Fruit fly (Drosophila melanogaster) whole organism, embryonic: ENCODE data around the gene car.

Experiments used
- Aef1 ChIP-seq: fragments of 200-800 bp; sonication (Bioruptor generic); IDR thresholded peaks from 3 replicates; pipeline ENCODE4 v1.3.6; 2022; ENCODE audit warnings: missing biosample characterization, missing genetic modification characterization
- Awh ChIP-seq: fragments of 200-800 bp; sonication (Bioruptor generic); IDR thresholded peaks from 2 replicates; pipeline ENCODE4, ENCODE4 v1.3.6; 2022; ENCODE audit warnings: missing biosample characterization, missing genetic modification characterization
- CG10654 ChIP-seq: fragments of 200-800 bp; sonication (Bioruptor generic); optimal IDR thresholded peaks from 2 replicates; lab custom pipeline; 2016; ENCODE audit warnings: missing biosample characterization, missing genetic modification characterization
- CG10979 ChIP-seq: fragments of 200-800 bp; sonication (Bioruptor generic); optimal IDR thresholded peaks from 2 replicates; lab custom pipeline; 2018; ENCODE audit warnings: missing biosample characterization, mild to moderate bottlenecking, missing genetic modification characterization, moderate library complexity
- CG12219 ChIP-seq: fragments of 200-800 bp; sonication (Bioruptor generic); optimal IDR thresholded peaks from 3 replicates; lab custom pipeline; 2018; ENCODE audit warnings: missing biosample characterization, mild to moderate bottlenecking, missing genetic modification characterization
- CG12744 ChIP-seq: fragments of 200-800 bp; sonication (Bioruptor generic); optimal IDR thresholded peaks from 2 replicates; lab custom pipeline; 2016; ENCODE audit warnings: missing biosample characterization, missing genetic modification characterization
- CG14014 ChIP-seq: fragments of 200-800 bp; sonication (Bioruptor generic); IDR thresholded peaks from 2 replicates; pipeline ENCODE4 v1.3.6; 2022; ENCODE audit warnings: missing biosample characterization, missing genetic modification characterization
- CG14667 ChIP-seq: fragments of 200-800 bp; sonication (Bioruptor generic); IDR thresholded peaks from 2 replicates; pipeline ENCODE4 v1.3.6; 2022; ENCODE audit warnings: missing biosample characterization, missing genetic modification characterization
- CG15601 ChIP-seq: fragments of 200-800 bp; sonication (Bioruptor generic); optimal IDR thresholded peaks from 3 replicates; lab custom pipeline; 2019; ENCODE audit warnings: missing biosample characterization, mild to moderate bottlenecking, missing genetic modification characterization, moderate library complexity
- CG17359 ChIP-seq: fragments of 200-800 bp; sonication (Bioruptor generic); optimal IDR thresholded peaks from 3 replicates; lab custom pipeline; 2018; ENCODE audit warnings: missing biosample characterization, mild to moderate bottlenecking, missing genetic modification characterization, moderate library complexity
- CG32767 ChIP-seq: fragments of 200-800 bp; sonication (Bioruptor generic); IDR thresholded peaks from 2 replicates; pipeline ENCODE4 v1.3.6; 2022; ENCODE audit warnings: missing biosample characterization, missing genetic modification characterization
- CG6254 ChIP-seq: fragments of 200-800 bp; sonication (Bioruptor generic); optimal IDR thresholded peaks from 3 replicates; lab custom pipeline; 2017; ENCODE audit warnings: mild to moderate bottlenecking, missing biosample characterization, missing genetic modification reagents, missing genetic modification characterization
- CG6854 ChIP-seq: fragments of 200-800 bp; sonication (Bioruptor generic); optimal IDR thresholded peaks from 3 replicates; lab custom pipeline; 2017; ENCODE audit warnings: missing biosample characterization, mild to moderate bottlenecking, missing genetic modification characterization
- CG7271 ChIP-seq: fragments of 200-800 bp; sonication (Bioruptor generic); optimal IDR thresholded peaks from 2 replicates; lab custom pipeline; 2018; ENCODE audit warnings: missing biosample characterization, mild to moderate bottlenecking, missing genetic modification characterization, moderate library complexity
- CG7839 ChIP-seq: fragments of 200-800 bp; sonication (Bioruptor generic); optimal IDR thresholded peaks from 3 replicates; lab custom pipeline; 2018; ENCODE audit warnings: missing biosample characterization, mild to moderate bottlenecking, missing genetic modification characterization, moderate library complexity
- CG8290 ChIP-seq, 3 experiments: fragments of 200-800 bp; sonication (Bioruptor generic); optimal IDR thresholded peaks; 2 replicates each; lab custom pipeline; 2016 to 2019; ENCODE audit warnings: missing biosample characterization in 3 of 3, missing genetic modification characterization in 3 of 3, mild to moderate bottlenecking in 2 of 3, moderate library complexity in 1 of 3
- CG8944 ChIP-seq: fragments of 200-800 bp; sonication (Bioruptor generic); optimal IDR thresholded peaks from 3 replicates; lab custom pipeline; 2016; ENCODE audit warnings: missing biosample characterization, missing genetic modification characterization
- CG9727 ChIP-seq: fragments of 200-800 bp; sonication (Bioruptor generic); optimal IDR thresholded peaks from 3 replicates; lab custom pipeline; 2017; ENCODE audit warnings: missing biosample characterization, mild to moderate bottlenecking, missing genetic modification characterization
- CG9817 ChIP-seq: fragments of 200-800 bp; sonication (Bioruptor generic); optimal IDR thresholded peaks from 2 replicates; lab custom pipeline; 2018; ENCODE audit warnings: missing biosample characterization, mild to moderate bottlenecking, missing genetic modification characterization, moderate library complexity
- CTCF ChIP-seq: fragments of 200-800 bp; sonication (Bioruptor generic); optimal IDR thresholded peaks from 2 replicates; lab custom pipeline; 2017; ENCODE audit warnings: missing biosample characterization, mild to moderate bottlenecking, missing genetic modification characterization, moderate library complexity
- Dad ChIP-seq: fragments of 200-800 bp; sonication (Bioruptor generic); optimal IDR thresholded peaks from 3 replicates; lab custom pipeline; 2016; ENCODE audit warnings: missing biosample characterization, missing genetic modification characterization
- E2f2 ChIP-seq: fragments of 200-800 bp; sonication (Bioruptor generic); IDR thresholded peaks from 2 replicates; pipeline ENCODE4 v1.3.6; 2022; ENCODE audit warnings: missing biosample characterization, missing genetic modification characterization
- Elba2 ChIP-seq: fragments of 200-800 bp; sonication (Bioruptor generic); optimal IDR thresholded peaks from 3 replicates; lab custom pipeline; 2016; ENCODE audit warnings: missing biosample characterization, missing genetic modification characterization
- Fer1 ChIP-seq: fragments of 200-800 bp; sonication (Bioruptor generic); optimal IDR thresholded peaks from 2 replicates; lab custom pipeline; 2017; ENCODE audit warnings: missing biosample characterization, mild to moderate bottlenecking, missing genetic modification characterization
- Gug ChIP-seq: fragments of 200-800 bp; sonication (Bioruptor generic); IDR thresholded peaks from 4 replicates; pipeline ENCODE4 v1.3.6; 2022; ENCODE audit warnings: missing biosample characterization, missing genetic modification characterization
- HHEX ChIP-seq: fragments of 200-800 bp; sonication (Bioruptor generic); optimal IDR thresholded peaks from 3 replicates; lab custom pipeline; 2017; ENCODE audit warnings: missing biosample characterization, mild to moderate bottlenecking, missing genetic modification characterization, missing genetic modification reagents
- MESR4 ChIP-seq: fragments of 200-800 bp; sonication (Bioruptor generic); optimal IDR thresholded peaks from 2 replicates; lab custom pipeline; 2018; ENCODE audit warnings: missing biosample characterization, mild to moderate bottlenecking, missing genetic modification characterization, moderate library complexity
- Mes4 ChIP-seq: fragments of 200-800 bp; sonication (Bioruptor generic); optimal IDR thresholded peaks from 2 replicates; lab custom pipeline; 2016; ENCODE audit warnings: missing biosample characterization, missing genetic modification characterization
- NK7.1 ChIP-seq: fragments of 200-800 bp; sonication (Bioruptor generic); optimal IDR thresholded peaks from 3 replicates; lab custom pipeline; 2016; ENCODE audit warnings: missing biosample characterization, missing genetic modification characterization
- Nf-YB ChIP-seq: fragments of 200-800 bp; sonication (Bioruptor generic); optimal IDR thresholded peaks from 3 replicates; lab custom pipeline; 2019; ENCODE audit warnings: missing biosample characterization, mild to moderate bottlenecking, missing genetic modification characterization, moderate library complexity
- Scr ChIP-seq: fragments of 200-800 bp; sonication (Bioruptor generic); IDR thresholded peaks from 2 replicates; pipeline ENCODE4 v1.3.6; 2022; ENCODE audit warnings: missing biosample characterization, missing genetic modification characterization; ENCODE audit not compliant: partially characterized antibody
- Side ChIP-seq: fragments of 200-800 bp; sonication (Bioruptor generic); optimal IDR thresholded peaks from 2 replicates; lab custom pipeline; 2016; ENCODE audit warnings: missing biosample characterization, missing genetic modification characterization
- Six4 ChIP-seq: fragments of 200-800 bp; sonication (Bioruptor generic); optimal IDR thresholded peaks from 2 replicates; lab custom pipeline; 2016; ENCODE audit warnings: missing biosample characterization, missing genetic modification characterization
- amos ChIP-seq: fragments of 200-800 bp; sonication (Bioruptor generic); IDR thresholded peaks from 2 replicates; pipeline ENCODE4 v1.3.6; 2022; ENCODE audit warnings: missing biosample characterization, missing genetic modification characterization; ENCODE audit not compliant: partially characterized antibody
- ap ChIP-seq: fragments of 200-800 bp; sonication (Bioruptor generic); IDR thresholded peaks from 2 replicates; pipeline ENCODE4 v1.3.6; 2022; ENCODE audit warnings: missing biosample characterization, missing genetic modification characterization
- bsh ChIP-seq, 2 experiments: fragments of 200-800 bp; sonication (Bioruptor generic); optimal IDR thresholded peaks; 2 replicates each; lab custom pipeline; 2017 to 2018; ENCODE audit warnings: mild to moderate bottlenecking in 2 of 2, missing biosample characterization in 2 of 2, missing genetic modification characterization in 2 of 2, moderate library complexity in 1 of 2
- ci ChIP-seq: fragments of 200-800 bp; sonication (Bioruptor generic); IDR thresholded peaks from 3 replicates; pipeline ENCODE4 v1.3.6; 2022; ENCODE audit warnings: missing biosample characterization, missing genetic modification characterization
- croc ChIP-seq: fragments of 200-800 bp; sonication (Bioruptor generic); conservative IDR thresholded peaks from 3 replicates; pipeline ENCODE4 v1.3.6; 2022; ENCODE audit warnings: missing biosample characterization, missing genetic modification characterization
- crp ChIP-seq, 2 experiments: fragments of 200-800 bp; sonication (Bioruptor generic); optimal IDR thresholded peaks; 2 replicates in 1 of 2; 3 replicates in 1 of 2; lab custom pipeline; 2017; ENCODE audit warnings: missing biosample characterization in 2 of 2, missing genetic modification characterization in 2 of 2, mild to moderate bottlenecking in 1 of 2, moderate library complexity in 1 of 2
- da ChIP-seq: fragments of 200-800 bp; sonication (Bioruptor generic); optimal IDR thresholded peaks from 2 replicates; lab custom pipeline; 2016; ENCODE audit warnings: missing biosample characterization, missing genetic modification characterization
- esg ChIP-seq: fragments of 200-800 bp; sonication (Bioruptor generic); conservative IDR thresholded peaks from 2 replicates; pipeline ENCODE4 v1.3.6; 2022; ENCODE audit warnings: missing biosample characterization, missing genetic modification characterization
- grn ChIP-seq: fragments of 200-800 bp; sonication (Bioruptor generic); optimal IDR thresholded peaks from 3 replicates; lab custom pipeline; 2017; ENCODE audit warnings: missing biosample characterization, missing genetic modification characterization
- her ChIP-seq: fragments of 200-800 bp; sonication (Bioruptor generic); optimal IDR thresholded peaks from 2 replicates; lab custom pipeline; 2016; ENCODE audit warnings: missing biosample characterization, missing genetic modification characterization
- kah ChIP-seq: fragments of 200-800 bp; sonication (Bioruptor generic); optimal IDR thresholded peaks from 2 replicates; lab custom pipeline; 2018; ENCODE audit warnings: missing biosample characterization, mild to moderate bottlenecking, missing genetic modification characterization
- ken ChIP-seq: fragments of 200-800 bp; sonication (Bioruptor generic); IDR thresholded peaks from 3 replicates; pipeline ENCODE4 v1.3.6; 2022; ENCODE audit warnings: missing biosample characterization, missing genetic modification characterization
- kni ChIP-seq: fragments of 200-800 bp; sonication (Bioruptor generic); optimal IDR thresholded peaks from 3 replicates; lab custom pipeline; 2017; ENCODE audit warnings: mild to moderate bottlenecking, missing biosample characterization, missing genetic modification reagents, missing genetic modification characterization
- row ChIP-seq: fragments of 200-800 bp; sonication (Bioruptor generic); IDR thresholded peaks from 3 replicates; pipeline ENCODE4 v1.3.6; 2022; ENCODE audit warnings: missing biosample characterization, missing genetic modification characterization
- sim ChIP-seq: fragments of 200-800 bp; sonication (Bioruptor generic); IDR thresholded peaks from 2 replicates; pipeline ENCODE4 v1.3.6; 2022; ENCODE audit warnings: missing biosample characterization, missing genetic modification characterization
- stwl ChIP-seq: fragments of 200-800 bp; sonication (Bioruptor generic); optimal IDR thresholded peaks from 3 replicates; lab custom pipeline; 2018; ENCODE audit warnings: missing biosample characterization, mild to moderate bottlenecking, missing genetic modification characterization, moderate library complexity
- sug ChIP-seq: fragments of 200-800 bp; optimal IDR thresholded peaks from 2 replicates; lab custom pipeline; 2019; ENCODE audit warnings: missing biosample characterization, mild to moderate bottlenecking, missing genetic modification characterization, moderate library complexity
- yki ChIP-seq: fragments of >200 bp; optimal IDR thresholded peaks from 3 replicates; lab custom pipeline; 2018

Gene car

DNA sequence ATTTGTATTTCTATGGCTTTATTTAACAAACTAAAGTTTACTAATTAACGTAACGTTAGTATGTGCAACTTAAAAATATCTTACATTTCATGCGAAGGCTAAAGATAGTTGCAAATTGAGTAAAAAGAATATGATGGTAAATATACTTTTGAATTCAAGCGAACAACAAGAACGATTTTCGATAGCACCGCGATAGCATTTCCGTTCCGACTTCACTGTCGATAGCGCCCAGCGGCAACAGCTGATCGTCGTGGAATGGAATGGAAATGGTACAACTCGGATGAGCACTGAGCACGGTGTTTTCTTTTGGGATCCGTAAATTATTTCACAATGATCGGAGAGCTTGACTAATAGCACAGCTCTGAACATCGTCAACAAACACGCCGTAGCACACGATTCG, 47.7 kb downstream of the car start (continued):
- TF ChIP-seq CG9727 (peak; percentile 65), CG15601 (tag; lab: Kevin White, UChicago) (peak; percentile 40), her (GFP tag; lab: Kevin White, UChicago) (peak; percentile 17), Fer1 (GFP tag; lab: Kevin White, UChicago) (peak; percentile 84), kni (peak; percentile 37), grn (GFP tag; lab: Kevin White, UChicago) (no peak), Dad (GFP tag; lab: Kevin White, UChicago) (peak; percentile 9), Aef1 (GFP tag; lab: Robert Waterston, UW) (no peak), da (GFP tag; lab: Kevin White, UChicago) (no peak), NK7.1 (GFP tag; lab: Kevin White, UChicago) (peak; percentile 38), amos (GFP tag; lab: Robert Waterston, UW) (peak; percentile 34; the same call in 1 of the 2 replicates), ci (peak; percentile 89), ap (0 out of 2 replicates have a peak, but pooled peaks have one; percentile 9), CG12219 (GFP tag; lab: Kevin White, UChicago) (no peak), ken (GFP tag; lab: Robert Waterston, UW) (no peak), HHEX (peak; percentile 64), CG10979 (peak; percentile 45), kah (GFP tag; lab: Kevin White, UChicago) (peak; percentile 41), Six4 (GFP tag; lab: Kevin White, UChicago) (no peak), bsh (GFP tag; optimal IDR thresholded peaks at IDR 0.05; lab: Kevin White, UChicago) (peak in 1 of 2 experiments; percentile 28), stwl (tag; lab: Kevin White, UChicago) (peak; percentile 76), crp (GFP tag; optimal IDR thresholded peaks at IDR 0.05; lab: Kevin White, UChicago) (peak; percentile 28 to 89), MESR4 (GFP tag; lab: Kevin White, UChicago) (peak; percentile 44), CG12744 (no peak), CTCF (GFP tag; lab: Kevin White, UChicago) (peak; percentile 14), Awh (GFP tag; lab: Robert Waterston, UW) (peak; percentile 30; the same call in 1 of the 2 replicates), E2f2 (peak; percentile 83), Nf-YB (GFP tag; lab: Kevin White, UChicago) (peak; percentile 58), row (no peak; the same call in 2 of the 3 replicates), yki (lab: Kevin White, UChicago) (no peak), Elba2 (GFP tag; lab: Kevin White, UChicago) (no peak), CG10654 (GFP tag; lab: Kevin White, UChicago) (no peak), CG6854 (GFP tag; lab: Kevin White, UChicago) (peak; percentile 52), Mes4 (GFP tag; lab: Kevin White, UChicago) (peak; percentile 61), esg (GFP tag; lab: Robert Waterston, UW) (no peak), CG8290 (GFP tag; optimal IDR thresholded peaks at IDR 0.05; lab: Kevin White, UChicago) (no peak), CG8290 (tag; optimal IDR thresholded peaks at IDR 0.05; lab: Kevin White, UChicago) (peak; percentile 63 to 82), Scr (peak; percentile 47), CG9817 (tag; lab: Kevin White, UChicago) (no peak), sim (GFP tag; lab: Robert Waterston, UW) (no peak), croc (GFP tag; lab: Robert Waterston, UW) (no peak), sug (tag; lab: Kevin White, UChicago) (peak; percentile 37), Side (peak; percentile 51), CG17359 (peak; percentile 39), Gug (no peak), CG8944 (GFP tag; lab: Kevin White, UChicago) (no peak), CG7839 (tag; lab: Kevin White, UChicago) (no peak), CG6254 (GFP tag; lab: Kevin White, UChicago) (peak; percentile 13), CG14014 (GFP tag; lab: Robert Waterston, UW) (peak; percentile 14; the same call in 1 of the 2 replicates), CG32767 (no peak), CG7271 (tag; lab: Kevin White, UChicago) (peak; percentile 76), CG14667 (GFP tag; lab: Robert Waterston, UW) (no peak)
